Worm (Caenorhabditis elegans) whole organism, L2 larva: ENCODE data around the gene spp-28.

Experiments used
- C34F6.9 ChIP-seq: fragments of 150-350 bp; optimal IDR thresholded peaks from 2 replicates; lab custom pipeline; 2014; ENCODE audit warnings: missing biosample characterization, missing genetic modification characterization
- F13H6.1 ChIP-seq: sonication (generic microtip); optimal IDR thresholded peaks from 2 replicates; lab custom pipeline; 2016; ENCODE audit warnings: missing genetic modification characterization, missing compliant biosample characterization
- R02D3.7 ChIP-seq: fragments of 150-350 bp; optimal IDR thresholded peaks from 2 replicates; lab custom pipeline; 2014; ENCODE audit warnings: missing biosample characterization, missing genetic modification characterization
- Y55F3AM.14 ChIP-seq: fragments of 200-800 bp; sonication (Bioruptor generic); optimal IDR thresholded peaks from 2 replicates; lab custom pipeline; 2018; ENCODE audit warnings: mild to moderate bottlenecking, missing genetic modification characterization, missing compliant biosample characterization
- ZK546.5 ChIP-seq: sonication (generic microtip); optimal IDR thresholded peaks from 2 replicates; lab custom pipeline; 2017; ENCODE audit warnings: missing biosample characterization, missing genetic modification characterization
- alr-1 ChIP-seq: fragments of 150-350 bp; optimal IDR thresholded peaks from 2 replicates; lab custom pipeline; 2014; ENCODE audit warnings: missing biosample characterization, missing genetic modification characterization
- aly-2 ChIP-seq: fragments of 150-350 bp; optimal IDR thresholded peaks from 2 replicates; lab custom pipeline; 2014; ENCODE audit warnings: missing biosample characterization, missing genetic modification characterization
- ama-1 ChIP-seq: fragments of 150-350 bp; optimal IDR thresholded peaks from 2 replicates; lab custom pipeline; 2018; ENCODE audit warnings: inconsistent platforms
- blmp-1 ChIP-seq: sonication (generic microtip); optimal IDR thresholded peaks from 2 replicates; lab custom pipeline; 2017; ENCODE audit warnings: missing genetic modification characterization, mild to moderate bottlenecking, missing compliant biosample characterization, antibody characterized with exemption, moderate library complexity; ENCODE audit not compliant: insufficient read depth
- ceh-16 ChIP-seq: fragments of 150-350 bp; optimal IDR thresholded peaks from 2 replicates; lab custom pipeline; 2014; ENCODE audit warnings: missing biosample characterization, missing genetic modification characterization
- ceh-82 ChIP-seq: fragments of 150-350 bp; optimal IDR thresholded peaks from 2 replicates; lab custom pipeline; 2014; ENCODE audit warnings: missing biosample characterization, missing genetic modification characterization
- crh-2 ChIP-seq: sonication (generic microtip); optimal IDR thresholded peaks from 2 replicates; lab custom pipeline; 2017; ENCODE audit warnings: missing biosample characterization, missing genetic modification characterization
- dmd-4 ChIP-seq: sonication (generic microtip); optimal IDR thresholded peaks from 2 replicates; lab custom pipeline; 2017; ENCODE audit warnings: missing biosample characterization, missing genetic modification characterization
- egl-27 ChIP-seq: sonication (generic microtip); optimal IDR thresholded peaks from 3 replicates; lab custom pipeline; 2017; ENCODE audit warnings: missing biosample characterization, missing genetic modification reagents, missing genetic modification characterization
- elt-1 ChIP-seq: fragments of 150-350 bp; optimal IDR thresholded peaks from 2 replicates; lab custom pipeline; 2014; ENCODE audit warnings: missing biosample characterization, missing genetic modification characterization
- elt-3 ChIP-seq: sonication (generic microtip); optimal IDR thresholded peaks from 2 replicates; lab custom pipeline; 2017; ENCODE audit warnings: missing biosample characterization, missing genetic modification characterization
- fos-1 ChIP-seq: fragments of 150-350 bp; optimal IDR thresholded peaks from 2 replicates; lab custom pipeline; 2014; ENCODE audit warnings: missing biosample characterization, missing genetic modification characterization
- gmeb-1 ChIP-seq: fragments of 150-350 bp; optimal IDR thresholded peaks from 2 replicates; lab custom pipeline; 2014; ENCODE audit warnings: missing biosample characterization, missing genetic modification characterization
- lin-11 ChIP-seq: fragments of 150-350 bp; sonication (generic microtip); optimal IDR thresholded peaks from 2 replicates; lab custom pipeline; 2014; ENCODE audit warnings: missing biosample characterization, missing genetic modification characterization, inconsistent platforms, mixed read lengths
- lin-13 ChIP-seq: fragments of 150-350 bp; optimal IDR thresholded peaks from 2 replicates; lab custom pipeline; 2014; ENCODE audit warnings: missing biosample characterization, missing genetic modification reagents, missing genetic modification characterization
- lin-39 ChIP-seq: fragments of 150-350 bp; optimal IDR thresholded peaks from 2 replicates; lab custom pipeline; 2014; ENCODE audit warnings: missing biosample characterization, missing genetic modification reagents, missing genetic modification characterization
- lsy-2 ChIP-seq, 2 experiments: fragments of 150-350 bp in 1 of 2; sonication (generic microtip) in 1 of 2; optimal IDR thresholded peaks; 2 replicates each; lab custom pipeline; 2014 to 2017; ENCODE audit warnings: missing biosample characterization in 2 of 2, missing genetic modification characterization in 2 of 2
- mab-5 ChIP-seq: fragments of 150-350 bp; optimal IDR thresholded peaks from 2 replicates; lab custom pipeline; 2014; ENCODE audit warnings: missing biosample characterization, missing genetic modification characterization
- mbf-1 ChIP-seq: sonication (generic microtip); optimal IDR thresholded peaks from 2 replicates; lab custom pipeline; 2017; ENCODE audit warnings: missing biosample characterization, missing genetic modification characterization
- mdl-1 ChIP-seq, 2 experiments: fragments of 150-350 bp in 1 of 2; sonication (generic microtip) in 1 of 2; optimal IDR thresholded peaks; 2 replicates each; lab custom pipeline; 2017; ENCODE audit warnings: missing biosample characterization in 2 of 2, missing genetic modification characterization in 2 of 2
- nhr-10 ChIP-seq: sonication (generic microtip); optimal IDR thresholded peaks from 2 replicates; lab custom pipeline; 2017; ENCODE audit warnings: missing biosample characterization, missing genetic modification characterization
- nhr-11 ChIP-seq: fragments of 150-350 bp; optimal IDR thresholded peaks from 2 replicates; lab custom pipeline; 2014; ENCODE audit warnings: missing biosample characterization, missing genetic modification characterization
- nhr-12 ChIP-seq: fragments of 150-350 bp; optimal IDR thresholded peaks from 2 replicates; lab custom pipeline; 2014; ENCODE audit warnings: missing biosample characterization, missing genetic modification characterization
- nhr-129 ChIP-seq: fragments of 150-350 bp; optimal IDR thresholded peaks from 2 replicates; lab custom pipeline; 2014; ENCODE audit warnings: missing biosample characterization, missing genetic modification characterization
- nhr-21 ChIP-seq: fragments of 150-350 bp; optimal IDR thresholded peaks from 2 replicates; lab custom pipeline; 2014; ENCODE audit warnings: missing biosample characterization, missing genetic modification characterization
- nhr-23 ChIP-seq: fragments of 150-350 bp; optimal IDR thresholded peaks from 2 replicates; lab custom pipeline; 2014; ENCODE audit warnings: missing biosample characterization, missing genetic modification reagents, missing genetic modification characterization
- nhr-237 ChIP-seq: fragments of 150-350 bp; optimal IDR thresholded peaks from 2 replicates; lab custom pipeline; 2014; ENCODE audit warnings: missing biosample characterization, missing genetic modification characterization
- nhr-25 ChIP-seq: fragments of 150-350 bp; sonication (generic microtip); optimal IDR thresholded peaks from 3 replicates; lab custom pipeline; 2014; ENCODE audit warnings: missing biosample characterization, missing genetic modification characterization
- nhr-6 ChIP-seq: fragments of 150-350 bp; optimal IDR thresholded peaks from 2 replicates; lab custom pipeline; 2014; ENCODE audit warnings: missing biosample characterization, missing genetic modification characterization
- nhr-77 ChIP-seq: fragments of 150-350 bp; optimal IDR thresholded peaks from 2 replicates; lab custom pipeline; 2014; ENCODE audit warnings: missing biosample characterization, missing genetic modification characterization
- peb-1 ChIP-seq: fragments of 150-350 bp; optimal IDR thresholded peaks from 2 replicates; lab custom pipeline; 2014; ENCODE audit warnings: missing biosample characterization, missing genetic modification characterization
- sem-4 ChIP-seq: fragments of 150-350 bp; optimal IDR thresholded peaks from 2 replicates; lab custom pipeline; 2014; ENCODE audit warnings: missing biosample characterization, missing genetic modification reagents, missing genetic modification characterization
- skn-1 ChIP-seq: sonication (generic microtip); optimal IDR thresholded peaks from 2 replicates; lab custom pipeline; 2017; ENCODE audit warnings: missing biosample characterization, missing genetic modification characterization
- sma-3 ChIP-seq: sonication (generic microtip); optimal IDR thresholded peaks from 2 replicates; lab custom pipeline; 2016; ENCODE audit warnings: missing genetic modification reagents, missing genetic modification characterization, missing compliant biosample characterization
- sma-9 ChIP-seq, 2 experiments: fragments of 150-350 bp in 1 of 2; sonication (generic microtip) in 1 of 2; optimal IDR thresholded peaks; 2 replicates each; lab custom pipeline; 2014 to 2016; ENCODE audit warnings: missing genetic modification characterization in 2 of 2, mild to moderate bottlenecking in 1 of 2, missing biosample characterization in 1 of 2, missing compliant biosample characterization in 1 of 2, missing genetic modification reagents in 1 of 2, moderate library complexity in 1 of 2
- snpc-4 ChIP-seq: fragments of 150-350 bp; optimal IDR thresholded peaks from 2 replicates; lab custom pipeline; 2014; ENCODE audit warnings: missing biosample characterization, missing genetic modification characterization
- unc-39 ChIP-seq: fragments of 150-350 bp; optimal IDR thresholded peaks from 2 replicates; lab custom pipeline; 2014; ENCODE audit warnings: missing biosample characterization, missing genetic modification characterization
- unc-55 ChIP-seq: fragments of 150-350 bp; sonication (generic microtip); optimal IDR thresholded peaks from 3 replicates; lab custom pipeline; 2014; ENCODE audit warnings: missing biosample characterization, missing genetic modification reagents, missing genetic modification characterization
- unc-62 ChIP-seq: fragments of 150-350 bp; optimal IDR thresholded peaks from 2 replicates; lab custom pipeline; 2014; ENCODE audit warnings: missing biosample characterization, missing genetic modification reagents, missing genetic modification characterization
- zag-1 ChIP-seq: fragments of 150-350 bp; optimal IDR thresholded peaks from 2 replicates; lab custom pipeline; 2014; ENCODE audit warnings: missing biosample characterization, missing genetic modification characterization
- ztf-1 ChIP-seq: fragments of 200-800 bp; sonication (Bioruptor generic); conservative IDR thresholded peaks from 2 replicates; pipeline ENCODE4 v1.3.6; 2022; ENCODE audit warnings: missing genetic modification characterization, missing compliant biosample characterization
- ztf-11 ChIP-seq: sonication (generic microtip); optimal IDR thresholded peaks from 2 replicates; lab custom pipeline; 2017; ENCODE audit warnings: missing biosample characterization, missing genetic modification characterization
- ztf-4 ChIP-seq: fragments of 150-350 bp; optimal IDR thresholded peaks from 2 replicates; lab custom pipeline; 2014; ENCODE audit warnings: missing biosample characterization, missing genetic modification characterization

spp-28 gene

DNA sequence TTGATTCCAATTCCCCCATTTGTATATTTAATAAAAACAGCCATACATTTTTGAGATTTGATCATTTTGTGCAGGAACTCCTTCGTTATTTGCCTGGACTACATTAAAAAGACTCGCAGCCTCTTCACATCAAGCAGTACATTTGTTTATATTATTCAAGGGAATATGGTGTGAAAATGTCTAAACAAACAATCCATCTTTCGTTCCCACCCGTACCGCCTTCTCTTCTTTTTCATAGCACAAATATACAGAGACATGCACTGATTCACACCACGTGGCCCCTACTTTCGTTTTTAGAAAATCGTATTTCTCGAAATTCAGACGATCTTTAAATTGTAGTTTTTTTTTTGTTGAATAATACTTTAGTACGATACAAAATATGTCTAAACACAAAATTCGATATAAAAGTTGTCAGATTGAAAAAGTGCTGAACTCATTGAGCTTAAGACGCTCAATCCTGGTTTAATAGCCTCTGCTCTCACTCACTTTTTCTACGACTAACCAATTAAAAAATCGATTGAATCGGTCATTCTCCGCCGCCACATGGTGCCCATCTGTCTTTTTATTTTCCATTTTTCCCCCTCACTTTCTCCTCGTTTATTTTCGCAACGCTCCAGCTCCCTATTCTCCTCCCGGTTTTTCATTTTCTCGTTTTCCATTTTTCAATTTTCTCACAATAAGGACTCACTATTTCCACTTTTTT lies 5.3 kb upstream of the spp-28 start:
- peak; percentile 91 for TF ChIP-seq ama-1 (lab: Kevin White, UChicago)
- peak; percentile 10 for TF ChIP-seq zag-1 (tag; lab: Kevin White, UChicago)
- TF ChIP-seq elt-3 (tag; lab: Kevin White, UChicago), result no peak
- no peak for TF ChIP-seq nhr-12
- TF ChIP-seq nhr-77 (tag; lab: Kevin White, UChicago), result no peak
- TF ChIP-seq ztf-1 (GFP tag; lab: Robert Waterston, UW), result no peak
- TF ChIP-seq lin-13 (GFP tag; lab: Kevin White, UChicago), result peak; percentile 68
- TF ChIP-seq C34F6.9 (tag; lab: Kevin White, UChicago), result no peak
- TF ChIP-seq ceh-16 (tag; lab: Kevin White, UChicago), result no peak
- no peak for TF ChIP-seq ztf-11 (tag; lab: Kevin White, UChicago)
- no peak for TF ChIP-seq blmp-1
- TF ChIP-seq crh-2 (tag; lab: Kevin White, UChicago), result peak; percentile 72
- TF ChIP-seq Y55F3AM.14 (GFP tag; lab: Kevin White, UChicago), result peak; percentile 38
- peak; percentile 50 for TF ChIP-seq gmeb-1
- no peak for TF ChIP-seq nhr-11 (tag; lab: Kevin White, UChicago)
- TF ChIP-seq unc-55 (GFP tag; lab: Kevin White, UChicago), result peak; percentile 31
- TF ChIP-seq nhr-6 (tag; lab: Kevin White, UChicago), result peak; percentile 28
- TF ChIP-seq nhr-23 (tag; lab: Kevin White, UChicago), result no peak
- TF ChIP-seq aly-2 (tag; lab: Kevin White, UChicago), result no peak
- TF ChIP-seq peb-1, result no peak
- TF ChIP-seq unc-62 (GFP tag; lab: Kevin White, UChicago), result no peak
- TF ChIP-seq skn-1 (tag; lab: Kevin White, UChicago), result no peak
- no peak for TF ChIP-seq elt-1 (tag; lab: Kevin White, UChicago)
- TF ChIP-seq ZK546.5 (tag; lab: Kevin White, UChicago), result no peak
- peak; percentile 44 to 70 for TF ChIP-seq lsy-2 (tag; optimal IDR thresholded peaks at IDR 0.05; lab: Kevin White, UChicago)
- no peak for TF ChIP-seq lin-39 (tag; lab: Kevin White, UChicago)
- TF ChIP-seq nhr-21 (tag; lab: Kevin White, UChicago), result peak; percentile 82
- TF ChIP-seq mdl-1 (tag; optimal IDR thresholded peaks at IDR 0.05; lab: Kevin White, UChicago), result no peak
- TF ChIP-seq egl-27 (tag; lab: Kevin White, UChicago), result no peak
- no peak for TF ChIP-seq snpc-4
- no peak for TF ChIP-seq mbf-1
- TF ChIP-seq mab-5 (tag; lab: Kevin White, UChicago), result no peak
- TF ChIP-seq dmd-4, result no peak
- TF ChIP-seq unc-39 (tag; lab: Kevin White, UChicago), result no peak
- no peak for TF ChIP-seq sem-4 (tag; lab: Kevin White, UChicago)
- TF ChIP-seq alr-1, result no peak
- peak; percentile 5 for TF ChIP-seq fos-1 (tag; lab: Kevin White, UChicago)
- peak; percentile 21 for TF ChIP-seq F13H6.1 (tag; lab: Kevin White, UChicago)
- TF ChIP-seq nhr-10, result no peak
- TF ChIP-seq sma-9 (GFP tag; optimal IDR thresholded peaks at IDR 0.05; lab: Kevin White, UChicago), result peak; percentile 40
- no peak for TF ChIP-seq sma-9 (tag; optimal IDR thresholded peaks at IDR 0.05; lab: Kevin White, UChicago)
- no peak for TF ChIP-seq lin-11 (tag; lab: Kevin White, UChicago)
- TF ChIP-seq R02D3.7, result no peak
- TF ChIP-seq nhr-237 (tag; lab: Kevin White, UChicago), result no peak
- TF ChIP-seq sma-3, result peak; percentile 30
- no peak for TF ChIP-seq ceh-82 (tag; lab: Kevin White, UChicago)
- TF ChIP-seq ztf-4 (tag; lab: Kevin White, UChicago), result peak; percentile 88
- peak; percentile 38 for TF ChIP-seq nhr-25 (tag; lab: Kevin White, UChicago)
- TF ChIP-seq nhr-129 (tag; lab: Kevin White, UChicago), result peak; percentile 56
